Fruit fly (Drosophila melanogaster) whole organism, embryonic: Measurements from ENCODE around the gene Ldsdh1.
A peak's percentile ranks its signal among the peaks of the same experiment; 100 is the strongest.

Source experiments
- ATbp ChIP-seq: fragments of 200-800 bp; sonication (Bioruptor generic); optimal IDR thresholded peaks from 2 replicates; lab custom pipeline; 2017; ENCODE audit warnings: missing biosample characterization, mild to moderate bottlenecking, missing genetic modification characterization, missing genetic modification reagents
- BtbVII ChIP-seq: fragments of 200-800 bp; sonication (Bioruptor generic); optimal IDR thresholded peaks from 3 replicates; lab custom pipeline; 2017; ENCODE audit warnings: missing biosample characterization, mild to moderate bottlenecking, missing genetic modification characterization
- CG14014 ChIP-seq: fragments of 200-800 bp; sonication (Bioruptor generic); IDR thresholded peaks from 2 replicates; pipeline ENCODE4 v1.3.6; 2022; ENCODE audit warnings: missing biosample characterization, missing genetic modification characterization
- CG1602 ChIP-seq: fragments of 200-800 bp; sonication (Bioruptor generic); optimal IDR thresholded peaks from 3 replicates; lab custom pipeline; 2016; ENCODE audit warnings: missing biosample characterization, missing genetic modification characterization
- CG1647 ChIP-seq: fragments of 200-800 bp; sonication (Bioruptor generic); optimal IDR thresholded peaks from 3 replicates; lab custom pipeline; 2016; ENCODE audit warnings: missing biosample characterization, missing genetic modification characterization
- CG17359 ChIP-seq: fragments of 200-800 bp; sonication (Bioruptor generic); optimal IDR thresholded peaks from 3 replicates; lab custom pipeline; 2018; ENCODE audit warnings: missing biosample characterization, mild to moderate bottlenecking, missing genetic modification characterization, moderate library complexity
- CG18476 ChIP-seq: fragments of 200-800 bp; sonication (Bioruptor generic); optimal IDR thresholded peaks from 2 replicates; lab custom pipeline; 2016; ENCODE audit warnings: missing biosample characterization, mild to moderate bottlenecking, missing genetic modification characterization
- CG2678 ChIP-seq: fragments of 200-800 bp; sonication (Bioruptor generic); optimal IDR thresholded peaks from 3 replicates; lab custom pipeline; 2019; ENCODE audit warnings: missing biosample characterization, mild to moderate bottlenecking, missing genetic modification characterization, moderate library complexity
- CG30403 ChIP-seq: fragments of 200-800 bp; sonication (Bioruptor generic); optimal IDR thresholded peaks from 3 replicates; lab custom pipeline; 2016; ENCODE audit warnings: missing biosample characterization, missing genetic modification characterization
- CG3281 ChIP-seq: fragments of 200-800 bp; sonication (Bioruptor generic); optimal IDR thresholded peaks from 3 replicates; lab custom pipeline; 2017; ENCODE audit warnings: missing biosample characterization, mild to moderate bottlenecking, missing genetic modification characterization
- CG3847 ChIP-seq: fragments of 200-800 bp; sonication (Bioruptor generic); IDR thresholded peaks from 2 replicates; pipeline ENCODE4 v1.3.6; 2022; ENCODE audit warnings: missing biosample characterization, missing genetic modification characterization
- CG4282 ChIP-seq: fragments of 200-800 bp; sonication (Bioruptor generic); optimal IDR thresholded peaks from 2 replicates; lab custom pipeline; 2016; ENCODE audit warnings: missing biosample characterization, missing genetic modification characterization
- CG5180 ChIP-seq: fragments of 200-800 bp; sonication (Bioruptor generic); optimal IDR thresholded peaks from 3 replicates; lab custom pipeline; 2017; ENCODE audit warnings: missing biosample characterization, missing genetic modification characterization, mild to moderate bottlenecking, moderate library complexity, missing genetic modification reagents
- CG8290 ChIP-seq, 3 experiments: fragments of 200-800 bp; sonication (Bioruptor generic); optimal IDR thresholded peaks; 2 replicates each; lab custom pipeline; 2016 to 2019; ENCODE audit warnings: missing biosample characterization in 3 of 3, missing genetic modification characterization in 3 of 3, mild to moderate bottlenecking in 2 of 3, moderate library complexity in 1 of 3
- CG8765 ChIP-seq: fragments of 200-800 bp; sonication (Bioruptor generic); IDR thresholded peaks from 2 replicates; pipeline ENCODE4 v1.3.6; 2022; ENCODE audit warnings: missing biosample characterization, missing genetic modification characterization
- CG9817 ChIP-seq: fragments of 200-800 bp; sonication (Bioruptor generic); optimal IDR thresholded peaks from 2 replicates; lab custom pipeline; 2018; ENCODE audit warnings: missing biosample characterization, mild to moderate bottlenecking, missing genetic modification characterization, moderate library complexity
- CG9932 ChIP-seq: fragments of 200-800 bp; sonication (Bioruptor generic); IDR thresholded peaks from 2 replicates; pipeline ENCODE4 v1.3.6; 2022; ENCODE audit warnings: missing biosample characterization, missing genetic modification characterization
- Dek ChIP-seq: fragments of 200-800 bp; sonication (Bioruptor generic); optimal IDR thresholded peaks from 3 replicates; lab custom pipeline; 2019; ENCODE audit warnings: missing biosample characterization, mild to moderate bottlenecking, missing genetic modification characterization, moderate library complexity
- Fer1 ChIP-seq: fragments of 200-800 bp; sonication (Bioruptor generic); optimal IDR thresholded peaks from 2 replicates; lab custom pipeline; 2017; ENCODE audit warnings: missing biosample characterization, mild to moderate bottlenecking, missing genetic modification characterization
- Fer3 ChIP-seq: fragments of 200-800 bp; sonication (Bioruptor generic); optimal IDR thresholded peaks from 2 replicates; lab custom pipeline; 2018; ENCODE audit warnings: missing biosample characterization, mild to moderate bottlenecking, missing genetic modification characterization, moderate library complexity
- HmgZ ChIP-seq: fragments of 200-800 bp; sonication (Bioruptor generic); optimal IDR thresholded peaks from 2 replicates; lab custom pipeline; 2018; ENCODE audit warnings: missing biosample characterization, mild to moderate bottlenecking, missing genetic modification characterization
- Hmr ChIP-seq: fragments of 200-800 bp; sonication (Bioruptor generic); optimal IDR thresholded peaks from 3 replicates; lab custom pipeline; 2017; ENCODE audit warnings: mild to moderate bottlenecking, missing biosample characterization, missing genetic modification reagents, missing genetic modification characterization
- Hr51 ChIP-seq, 2 experiments: fragments of 200-800 bp; sonication (Bioruptor generic); optimal IDR thresholded peaks; 2 replicates in 1 of 2; 3 replicates in 1 of 2; lab custom pipeline; 2016 to 2018; ENCODE audit warnings: missing biosample characterization in 2 of 2, missing genetic modification characterization in 2 of 2, mild to moderate bottlenecking in 1 of 2, moderate library complexity in 1 of 2
- Kr ChIP-seq: fragments of 200-800 bp; sonication (Bioruptor generic); optimal IDR thresholded peaks from 2 replicates; lab custom pipeline; 2017; ENCODE audit warnings: missing biosample characterization, mild to moderate bottlenecking, missing genetic modification characterization
- NK7.1 ChIP-seq: fragments of 200-800 bp; sonication (Bioruptor generic); optimal IDR thresholded peaks from 3 replicates; lab custom pipeline; 2016; ENCODE audit warnings: missing biosample characterization, missing genetic modification characterization
- Oli ChIP-seq: fragments of 200-800 bp; sonication (Bioruptor generic); optimal IDR thresholded peaks from 2 replicates; lab custom pipeline; 2018; ENCODE audit warnings: missing biosample characterization, mild to moderate bottlenecking, missing genetic modification characterization, moderate library complexity
- Rfx ChIP-seq: fragments of 200-800 bp; sonication (Bioruptor generic); IDR thresholded peaks from 2 replicates; pipeline ENCODE4 v1.3.6; 2022; ENCODE audit warnings: missing biosample characterization, missing genetic modification characterization
- Rx ChIP-seq: fragments of 200-800 bp; sonication (Bioruptor generic); IDR thresholded peaks from 2 replicates; pipeline ENCODE4 v1.3.6; 2022; ENCODE audit warnings: missing biosample characterization, missing genetic modification characterization
- Scr ChIP-seq: fragments of 200-800 bp; sonication (Bioruptor generic); IDR thresholded peaks from 2 replicates; pipeline ENCODE4 v1.3.6; 2022; ENCODE audit warnings: missing biosample characterization, missing genetic modification characterization; ENCODE audit not compliant: partially characterized antibody
- Sox100B ChIP-seq: fragments of 200-800 bp; sonication (Bioruptor generic); optimal IDR thresholded peaks from 3 replicates; lab custom pipeline; 2018; ENCODE audit warnings: missing biosample characterization, mild to moderate bottlenecking, missing genetic modification characterization
- Sox102F ChIP-seq: fragments of 200-800 bp; sonication (Bioruptor generic); optimal IDR thresholded peaks from 2 replicates; lab custom pipeline; 2018; ENCODE audit warnings: missing biosample characterization, mild to moderate bottlenecking, missing genetic modification characterization, moderate library complexity
- Ssrp ChIP-seq: fragments of 200-800 bp; sonication (Bioruptor generic); optimal IDR thresholded peaks from 2 replicates; lab custom pipeline; 2018; ENCODE audit warnings: missing biosample characterization, mild to moderate bottlenecking, missing genetic modification characterization, moderate library complexity
- YL-1 ChIP-seq: fragments of 200-800 bp; sonication (Bioruptor generic); optimal IDR thresholded peaks from 3 replicates; lab custom pipeline; 2017; ENCODE audit warnings: missing biosample characterization, mild to moderate bottlenecking, missing genetic modification characterization
- bab2 ChIP-seq: fragments of 200-800 bp; sonication (Bioruptor generic); optimal IDR thresholded peaks from 2 replicates; lab custom pipeline; 2016; ENCODE audit warnings: missing biosample characterization, missing genetic modification characterization
- dmrt99B ChIP-seq: fragments of 200-800 bp; sonication (Bioruptor generic); optimal IDR thresholded peaks from 2 replicates; lab custom pipeline; 2018; ENCODE audit warnings: missing biosample characterization, mild to moderate bottlenecking, missing genetic modification characterization, moderate library complexity
- emc ChIP-seq: fragments of 200-800 bp; sonication (Bioruptor generic); optimal IDR thresholded peaks from 2 replicates; lab custom pipeline; 2016; ENCODE audit warnings: missing biosample characterization, missing genetic modification characterization
- fu2 ChIP-seq: fragments of 200-800 bp; sonication (Bioruptor generic); optimal IDR thresholded peaks from 2 replicates; lab custom pipeline; 2016; ENCODE audit warnings: missing biosample characterization, missing genetic modification characterization
- hkb ChIP-seq, 2 experiments: fragments of 200-800 bp in 1 of 2; fragments of >200 bp in 1 of 2; sonication (Bioruptor generic) in 1 of 2; IDR thresholded peaks in 1 of 2; optimal IDR thresholded peaks in 1 of 2; 2 replicates each; pipeline versions ENCODE4 v1.3.6 to Lab custom; 2017 to 2022; ENCODE audit warnings: missing biosample characterization in 1 of 2, missing genetic modification characterization in 1 of 2
- jumu ChIP-seq: fragments of 200-800 bp; sonication (Bioruptor generic); optimal IDR thresholded peaks from 3 replicates; lab custom pipeline; 2016; ENCODE audit warnings: missing biosample characterization, missing genetic modification characterization
- lmd ChIP-seq: fragments of 200-800 bp; sonication (Bioruptor generic); IDR thresholded peaks from 2 replicates; pipeline ENCODE4 v1.3.6; 2022; ENCODE audit warnings: missing biosample characterization, missing genetic modification characterization
- mam ChIP-seq: fragments of 200-800 bp; sonication (Bioruptor generic); optimal IDR thresholded peaks from 3 replicates; lab custom pipeline; 2016; ENCODE audit warnings: missing biosample characterization, missing genetic modification characterization
- nau ChIP-seq: fragments of 200-800 bp; sonication (Bioruptor generic); optimal IDR thresholded peaks from 3 replicates; lab custom pipeline; 2017; ENCODE audit warnings: missing biosample characterization, mild to moderate bottlenecking, missing genetic modification characterization, missing genetic modification reagents
- pan ChIP-seq, 4 experiments: fragments of >200 bp in 3 of 4; fragments of 200-800 bp in 1 of 4; sonication (Bioruptor generic) in 1 of 4; optimal IDR thresholded peaks in 3 of 4; IDR thresholded peaks in 1 of 4; 2 replicates each; pipeline versions ENCODE4 v1.3.6 to Lab custom; 2017 to 2022; ENCODE audit warnings: missing biosample characterization in 2 of 4, missing genetic modification characterization in 2 of 4, mixed read lengths in 1 of 4
- psq ChIP-seq: fragments of 200-800 bp; sonication (Bioruptor generic); optimal IDR thresholded peaks from 2 replicates; lab custom pipeline; 2017; ENCODE audit warnings: missing biosample characterization, missing genetic modification characterization
- ranshi ChIP-seq: fragments of 200-800 bp; sonication (Bioruptor generic); IDR thresholded peaks from 2 replicates; pipeline ENCODE4 v1.3.6; 2022; ENCODE audit warnings: missing biosample characterization, missing genetic modification characterization
- repo ChIP-seq: fragments of 200-800 bp; sonication (Bioruptor generic); optimal IDR thresholded peaks from 2 replicates; lab custom pipeline; 2016; ENCODE audit warnings: missing biosample characterization, missing genetic modification characterization
- schlank ChIP-seq: fragments of 200-800 bp; sonication (Bioruptor generic); optimal IDR thresholded peaks from 2 replicates; lab custom pipeline; 2018; ENCODE audit warnings: missing biosample characterization, mild to moderate bottlenecking, missing genetic modification characterization
- sim ChIP-seq: fragments of 200-800 bp; sonication (Bioruptor generic); IDR thresholded peaks from 2 replicates; pipeline ENCODE4 v1.3.6; 2022; ENCODE audit warnings: missing biosample characterization, missing genetic modification characterization
- sob ChIP-seq: fragments of 200-800 bp; sonication (Bioruptor generic); IDR thresholded peaks from 2 replicates; pipeline ENCODE4 v1.3.6; 2022; ENCODE audit warnings: missing biosample characterization, missing genetic modification characterization

Ldsdh1 gene

dm6 chrX:8112715-8113114, 31.3 kb upstream of the Ldsdh1 start (continued):
- no peak for TF ChIP-seq CG8290 (GFP tag; optimal IDR thresholded peaks at IDR 0.05; lab: Kevin White, UChicago)
- TF ChIP-seq CG8290 (tag; optimal IDR thresholded peaks at IDR 0.05; lab: Kevin White, UChicago) = peak in 1 of 2 experiments; percentile 5
- TF ChIP-seq hkb (optimal IDR thresholded peaks at IDR 0.05; lab: Kevin White, UChicago) = no peak
- TF ChIP-seq hkb (GFP tag; IDR thresholded peaks at IDR 0.05; lab: Robert Waterston, UW) = peak; percentile 39; the same call in 1 of the 2 replicates
- TF ChIP-seq CG2678 (tag; lab: Kevin White, UChicago) = peak; percentile 57
- TF ChIP-seq CG3281 (GFP tag; lab: Kevin White, UChicago) = peak; percentile 56
- TF ChIP-seq NK7.1 = peak; percentile 11
- peak; percentile 52 for TF ChIP-seq CG9932 (GFP tag; lab: Robert Waterston, UW)
- TF ChIP-seq Sox102F (GFP tag; lab: Kevin White, UChicago) = peak; percentile 1
- no peak for TF ChIP-seq CG8765 (GFP tag; lab: Robert Waterston, UW)
- peak; percentile 2 for TF ChIP-seq fu2 (GFP tag; lab: Kevin White, UChicago)
- TF ChIP-seq CG17359 = peak; percentile 6
- TF ChIP-seq CG1602 (GFP tag; lab: Kevin White, UChicago) = no peak
- TF ChIP-seq BtbVII (GFP tag; lab: Kevin White, UChicago) = peak; percentile 34
- peak; percentile 25 for TF ChIP-seq Oli (tag; lab: Kevin White, UChicago)
- peak; percentile 20 for TF ChIP-seq schlank (tag; lab: Kevin White, UChicago)
- TF ChIP-seq Fer1 (GFP tag; lab: Kevin White, UChicago) = peak; percentile 62
- TF ChIP-seq lmd = peak; percentile 36; the same call in 1 of the 2 replicates
- no peak for TF ChIP-seq Sox100B (GFP tag; lab: Kevin White, UChicago)
- TF ChIP-seq mam (GFP tag; lab: Kevin White, UChicago) = peak; percentile 41
- TF ChIP-seq CG4282 (GFP tag; lab: Kevin White, UChicago) = no peak
- TF ChIP-seq psq (GFP tag; lab: Kevin White, UChicago) = no peak
- peak; percentile 27 for TF ChIP-seq Fer3 (tag; lab: Kevin White, UChicago)
- peak; percentile 45; the same call in 1 of the 2 replicates for TF ChIP-seq CG3847 (GFP tag; lab: Robert Waterston, UW)
- no peak for TF ChIP-seq Kr (GFP tag; lab: Kevin White, UChicago)
- TF ChIP-seq ranshi (GFP tag; lab: Robert Waterston, UW) = peak; percentile 15; the same call in 1 of the 2 replicates
- TF ChIP-seq jumu (GFP tag; lab: Kevin White, UChicago) = peak; percentile 7
- TF ChIP-seq HmgZ (tag; lab: Kevin White, UChicago) = no peak
- peak; percentile 30 for TF ChIP-seq CG30403
- no peak for TF ChIP-seq CG5180 (GFP tag; lab: Kevin White, UChicago)
- TF ChIP-seq CG9817 (tag; lab: Kevin White, UChicago) = peak; percentile 19
- peak; percentile 69 for TF ChIP-seq Hmr (GFP tag; lab: Kevin White, UChicago)
- no peak for TF ChIP-seq ATbp (GFP tag; lab: Kevin White, UChicago)
- TF ChIP-seq bab2 (GFP tag; lab: Kevin White, UChicago) = peak; percentile 30
- TF ChIP-seq CG18476 (GFP tag; lab: Kevin White, UChicago) = no peak
- TF ChIP-seq Dek (tag; lab: Kevin White, UChicago) = peak; percentile 26
- TF ChIP-seq emc = no peak
- TF ChIP-seq Hr51 (GFP tag; optimal IDR thresholded peaks at IDR 0.05; lab: Kevin White, UChicago) = peak in 1 of 2 experiments; percentile 42
- peak; percentile 27 for TF ChIP-seq nau (GFP tag; lab: Kevin White, UChicago)
- peak; percentile 46; the same call in 1 of the 2 replicates for TF ChIP-seq CG14014 (GFP tag; lab: Robert Waterston, UW)

- no peak for TF ChIP-seq CG1647 (GFP tag; lab: Kevin White, UChicago)
- no peak for TF ChIP-seq Scr (GFP tag; lab: Robert Waterston, UW)
- TF ChIP-seq sob (GFP tag; lab: Robert Waterston, UW) = no peak
- TF ChIP-seq YL-1 (GFP tag; lab: Kevin White, UChicago) = no peak
- no peak for TF ChIP-seq Rx (GFP tag; lab: Robert Waterston, UW)
- no peak for TF ChIP-seq dmrt99B (tag; lab: Kevin White, UChicago)
- TF ChIP-seq mam (GFP tag; lab: Kevin White, UChicago) = no peak
- TF ChIP-seq Ssrp (tag; lab: Kevin White, UChicago) = no peak
- no peak for TF ChIP-seq pan (optimal IDR thresholded peaks at IDR 0.05; lab: Kevin White, UChicago)
- peak in 1 of 2 experiments; percentile 14 for TF ChIP-seq pan (GFP tag; optimal IDR thresholded peaks at IDR 0.05 in 1 of 2, IDR thresholded peaks at IDR 0.05 in 1 of 2)
- no peak for TF ChIP-seq sim
- no peak for TF ChIP-seq psq (GFP tag; lab: Kevin White, UChicago)
- no peak for TF ChIP-seq Rfx
- TF ChIP-seq repo (GFP tag; lab: Kevin White, UChicago) = no peak
Observed at dm6 chrX:8110984-8111383, 29.6 kb upstream of the Ldsdh1 start.
